Fruit fly (Drosophila melanogaster) whole organism, wandering third instar larva: ENCODE data around the gene CG8671.

ENCODE experiments used
- CG32264 ChIP-seq: fragments of 200-800 bp; sonication (Bioruptor generic); optimal IDR thresholded peaks from 2 replicates; lab custom pipeline; 2016; ENCODE audit warnings: missing biosample characterization, missing genetic modification characterization
- GATAd ChIP-seq: sonication (Bioruptor generic); optimal IDR thresholded peaks from 2 replicates; lab custom pipeline; 2016; ENCODE audit warnings: missing biosample characterization, missing genetic modification characterization
- N ChIP-seq: fragments of >200 bp; optimal IDR thresholded peaks from 2 replicates; lab custom pipeline; 2018; ENCODE audit warnings: missing biosample characterization, missing external identifiers, missing genetic modification characterization
- Sp1 ChIP-seq: fragments of 200-800 bp; sonication (Bioruptor generic); optimal IDR thresholded peaks from 3 replicates; lab custom pipeline; 2019; ENCODE audit warnings: missing biosample characterization, mild to moderate bottlenecking, missing genetic modification characterization, moderate library complexity
- dl ChIP-seq, 2 experiments: fragments of 175-275, 200-275 bp in 1 of 2; fragments of 200-275 bp in 1 of 2; sonication (Bioruptor generic); optimal IDR thresholded peaks; lab custom pipeline; 2018; ENCODE audit warnings: mild to moderate bottlenecking in 2 of 2, missing biosample characterization in 2 of 2, missing genetic modification characterization in 2 of 2, moderate library complexity in 2 of 2; ENCODE audit not compliant: partially characterized antibody in 2 of 2, insufficient read depth in 1 of 2
- fru ChIP-seq: fragments of 200-800 bp; sonication (Bioruptor generic); optimal IDR thresholded peaks from 3 replicates; lab custom pipeline; 2016; ENCODE audit warnings: missing biosample characterization, mild to moderate bottlenecking, missing genetic modification characterization
- h ChIP-seq: fragments of 200-800 bp; sonication (Bioruptor generic); optimal IDR thresholded peaks from 3 replicates; lab custom pipeline; 2016; ENCODE audit warnings: missing biosample characterization, mild to moderate bottlenecking, missing genetic modification characterization
- jim ChIP-seq: fragments of 175-275, 200-325 bp; sonication (Bioruptor generic); optimal IDR thresholded peaks from 2 replicates; lab custom pipeline; 2016; ENCODE audit warnings: missing biosample characterization, mild to moderate bottlenecking, missing genetic modification characterization
- sage ChIP-seq: fragments of 200-800 bp; sonication (Bioruptor generic); optimal IDR thresholded peaks from 2 replicates; lab custom pipeline; 2016; ENCODE audit warnings: missing biosample characterization, mild to moderate bottlenecking, missing genetic modification characterization

DNA sequence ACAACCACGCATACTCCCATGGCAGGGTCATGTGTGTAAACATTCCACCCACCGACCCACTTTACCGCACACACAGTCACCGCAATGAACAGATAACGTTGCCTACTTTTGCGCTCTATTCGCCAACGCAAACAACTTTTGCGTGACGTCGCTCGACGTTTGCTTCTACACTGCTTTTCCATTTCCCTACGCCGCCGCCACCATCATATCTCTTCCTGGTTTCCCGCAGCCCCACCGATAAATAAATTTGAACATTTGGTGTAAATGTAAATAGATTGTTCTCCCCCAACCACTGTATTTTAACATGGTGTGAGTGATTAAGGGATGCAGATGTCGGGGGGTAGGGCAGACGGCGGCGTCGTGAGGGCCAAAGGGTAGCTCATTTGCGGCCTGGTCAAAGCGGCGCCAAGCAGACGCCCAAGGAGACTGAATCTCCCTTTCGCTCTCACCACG lies 61.7 kb downstream of the CG8671 start:
- no peak for TF ChIP-seq sage (GFP tag; lab: Kevin White, UChicago)
- TF ChIP-seq N: no peak
- TF ChIP-seq h (GFP tag; lab: Kevin White, UChicago): no peak
- TF ChIP-seq CG32264 (GFP tag; lab: Kevin White, UChicago): no peak
- no peak for TF ChIP-seq dl (GFP tag; optimal IDR thresholded peaks at IDR 0.05; lab: Kevin White, UChicago; ENCODE audit: insufficient read depth in 1 of 2, partially characterized antibody in 2 of 2)
- no peak for TF ChIP-seq jim (GFP tag; lab: Kevin White, UChicago)
- TF ChIP-seq GATAd (GFP tag; lab: Kevin White, UChicago): no peak
- TF ChIP-seq Sp1: no peak
- no peak for TF ChIP-seq fru (GFP tag; lab: Kevin White, UChicago)
